Fruit fly (Drosophila melanogaster): ENCODE measurements around the gene CG6040.

- TF ChIP-seq Dfd (GFP tag; optimal IDR thresholded peaks at IDR 0.05) (no peak), Myc (optimal IDR thresholded peaks at IDR 0.05) (no peak), ey (GFP tag; optimal IDR thresholded peaks at IDR 0.05) (no peak), psq (GFP tag; optimal IDR thresholded peaks at IDR 0.05) (no peak), CrebA (GFP tag; optimal IDR thresholded peaks at IDR 0.05; ENCODE audit: borderline replicate concordance) (no peak), Hr78 (GFP tag; optimal IDR thresholded peaks at IDR 0.05) (no peak), Jra (GFP tag; optimal IDR thresholded peaks at IDR 0.05) (no peak), woc (GFP tag; optimal IDR thresholded peaks at IDR 0.05) (no peak), lola (GFP tag; optimal IDR thresholded peaks at IDR 0.05) (no peak), Abd-B (GFP tag; optimal IDR thresholded peaks at IDR 0.05) (no peak)
These were observed 15.6 kb downstream of the CG6040 start for dm6 chr3R:19112372-19112771.
